Worm (Caenorhabditis elegans) whole organism, L1 larva: ENCODE data around the gene hda-1.

Experiments used
- C04F5.9 ChIP-seq: sonication (generic microtip); optimal IDR thresholded peaks from 2 replicates; lab custom pipeline; 2016; ENCODE audit warnings: missing genetic modification characterization, missing compliant biosample characterization
- F16B12.6 ChIP-seq: fragments of 150-350 bp; optimal IDR thresholded peaks from 2 replicates; lab custom pipeline; 2014; ENCODE audit warnings: missing biosample characterization, missing genetic modification characterization
- ceh-90 ChIP-seq: sonication (generic microtip); optimal IDR thresholded peaks from 2 replicates; lab custom pipeline; 2016; ENCODE audit warnings: missing genetic modification characterization, missing compliant biosample characterization
- dsc-1 ChIP-seq: sonication (generic microtip); optimal IDR thresholded peaks from 2 replicates; lab custom pipeline; 2016; ENCODE audit warnings: mild to moderate bottlenecking, missing genetic modification characterization, missing compliant biosample characterization
- efl-3 ChIP-seq: fragments of 200-800 bp; sonication (Bioruptor generic); optimal IDR thresholded peaks from 2 replicates; lab custom pipeline; 2018; ENCODE audit warnings: mild to moderate bottlenecking, missing genetic modification characterization, missing compliant biosample characterization
- egl-13 ChIP-seq: sonication (generic microtip); optimal IDR thresholded peaks from 2 replicates; lab custom pipeline; 2016; ENCODE audit warnings: missing genotype, missing genetic modification reagents, missing genetic modification characterization, missing compliant biosample characterization
- egl-27 ChIP-seq, 2 experiments: fragments of 150-350 bp in 1 of 2; sonication (generic microtip); optimal IDR thresholded peaks; 3 replicates each; lab custom pipeline; 2017 to 2018; ENCODE audit warnings: missing biosample characterization in 2 of 2, missing genetic modification characterization in 2 of 2, missing genetic modification reagents in 2 of 2
- elt-2 ChIP-seq: sonication (generic microtip); optimal IDR thresholded peaks from 2 replicates; lab custom pipeline; 2016; ENCODE audit warnings: missing genetic modification characterization, mild to moderate bottlenecking, inconsistent platforms, missing compliant biosample characterization, missing genetic modification reagents
- elt-3 ChIP-seq, 6 experiments: fragments of 150-350 bp in 1 of 6; sonication (generic microtip); optimal IDR thresholded peaks; 2 replicates each; lab custom pipeline; 2017 to 2018; ENCODE audit warnings: missing biosample characterization in 6 of 6, missing genetic modification characterization in 6 of 6, inconsistent platforms in 1 of 6
- ets-5 ChIP-seq: fragments of 200-800 bp; sonication (Bioruptor generic); IDR thresholded peaks from 2 replicates; pipeline ENCODE4 v1.3.6; 2022; ENCODE audit warnings: missing genetic modification characterization, missing compliant biosample characterization
- fkh-10 ChIP-seq: sonication (generic microtip); optimal IDR thresholded peaks from 2 replicates; lab custom pipeline; 2017; ENCODE audit warnings: missing biosample characterization, missing genetic modification reagents, missing genetic modification characterization
- fkh-4 ChIP-seq: sonication (generic microtip); optimal IDR thresholded peaks from 2 replicates; lab custom pipeline; 2016; ENCODE audit warnings: missing compliant biosample characterization, missing genetic modification characterization, borderline replicate concordance
- fkh-8 ChIP-seq: sonication (generic microtip); optimal IDR thresholded peaks from 2 replicates; lab custom pipeline; 2016; ENCODE audit warnings: mild to moderate bottlenecking, missing genetic modification characterization, missing compliant biosample characterization
- hlh-4 ChIP-seq: sonication (generic microtip); optimal IDR thresholded peaks from 2 replicates; lab custom pipeline; 2016; ENCODE audit warnings: mild to moderate bottlenecking, missing genetic modification characterization, missing compliant biosample characterization
- hpl-2 ChIP-seq: fragments of 150-350 bp; optimal IDR thresholded peaks from 2 replicates; lab custom pipeline; 2014; ENCODE audit warnings: missing biosample characterization, missing genetic modification reagents, missing genetic modification characterization
- lin-14 ChIP-seq: fragments of 200-800 bp; sonication (Bioruptor generic); optimal IDR thresholded peaks from 2 replicates; lab custom pipeline; 2018; ENCODE audit warnings: mild to moderate bottlenecking, missing genetic modification characterization, moderate library complexity, missing compliant biosample characterization
- lin-15B ChIP-seq: fragments of 150-350 bp; sonication (generic microtip); optimal IDR thresholded peaks from 3 replicates; lab custom pipeline; 2014; ENCODE audit warnings: missing biosample characterization, missing genetic modification characterization
- lir-3 ChIP-seq: sonication (generic microtip); optimal IDR thresholded peaks from 2 replicates; lab custom pipeline; 2016; ENCODE audit warnings: mild to moderate bottlenecking, missing genetic modification characterization, moderate library complexity, missing compliant biosample characterization; ENCODE audit not compliant: poor library complexity
- lsy-2 ChIP-seq, 2 experiments: fragments of 150-350 bp; optimal IDR thresholded peaks; 2 replicates each; lab custom pipeline; 2014; ENCODE audit warnings: missing biosample characterization in 2 of 2, missing genetic modification characterization in 2 of 2
- mdl-1 ChIP-seq, 2 experiments: fragments of 150-350 bp; optimal IDR thresholded peaks; 2 replicates each; lab custom pipeline; 2014 to 2017; ENCODE audit warnings: missing biosample characterization in 2 of 2, missing genetic modification characterization in 2 of 2, inconsistent platforms in 1 of 2
- mep-1 ChIP-seq: fragments of 150-350 bp; optimal IDR thresholded peaks from 2 replicates; lab custom pipeline; 2014; ENCODE audit warnings: missing biosample characterization, missing genetic modification characterization
- nhr-19 ChIP-seq: fragments of 200-800 bp; sonication (Bioruptor generic); conservative IDR thresholded peaks from 2 replicates; pipeline ENCODE4 v1.3.6; 2022; ENCODE audit warnings: missing genetic modification characterization, missing compliant biosample characterization
- nhr-20 ChIP-seq: sonication (generic microtip); optimal IDR thresholded peaks from 2 replicates; lab custom pipeline; 2016; ENCODE audit warnings: mild to moderate bottlenecking, missing genetic modification characterization, missing compliant biosample characterization
- nhr-237 ChIP-seq: fragments of 150-350 bp; optimal IDR thresholded peaks from 2 replicates; lab custom pipeline; 2014; ENCODE audit warnings: missing biosample characterization, missing genetic modification characterization
- nhr-28 ChIP-seq: fragments of 150-350 bp; optimal IDR thresholded peaks from 2 replicates; lab custom pipeline; 2014; ENCODE audit warnings: missing biosample characterization, missing genetic modification characterization
- nhr-76 ChIP-seq: sonication (generic microtip); optimal IDR thresholded peaks from 2 replicates; lab custom pipeline; 2017; ENCODE audit warnings: missing biosample characterization, missing genetic modification characterization
- nhr-77 ChIP-seq: fragments of 150-350 bp; optimal IDR thresholded peaks from 2 replicates; lab custom pipeline; 2014; ENCODE audit warnings: missing biosample characterization, missing genetic modification characterization
- nhr-84 ChIP-seq: sonication (generic microtip); optimal IDR thresholded peaks from 2 replicates; lab custom pipeline; 2017; ENCODE audit warnings: missing biosample characterization, missing genetic modification characterization
- nhr-85 ChIP-seq: sonication (generic microtip); peaks from one replicate; lab custom pipeline; 2016; ENCODE audit warnings: missing genetic modification characterization, inconsistent platforms, missing compliant biosample characterization
- nhr-90 ChIP-seq: sonication (generic microtip); optimal IDR thresholded peaks from 2 replicates; lab custom pipeline; 2016; ENCODE audit warnings: mild to moderate bottlenecking, missing genetic modification characterization, missing compliant biosample characterization; ENCODE audit not compliant: poor library complexity
- pqm-1 ChIP-seq: sonication (generic microtip); optimal IDR thresholded peaks from 3 replicates; lab custom pipeline; 2017; ENCODE audit warnings: missing biosample characterization, missing genetic modification characterization
- rnt-1 ChIP-seq: sonication (generic microtip); optimal IDR thresholded peaks from 2 replicates; lab custom pipeline; 2016; ENCODE audit warnings: mild to moderate bottlenecking, missing genetic modification characterization, moderate library complexity, missing compliant biosample characterization
- snpc-4 ChIP-seq: fragments of 150-350 bp; optimal IDR thresholded peaks from 2 replicates; lab custom pipeline; 2014; ENCODE audit warnings: missing biosample characterization, missing genetic modification characterization
- sptf-1 ChIP-seq: fragments of 150-350 bp; optimal IDR thresholded peaks from 2 replicates; lab custom pipeline; 2014; ENCODE audit warnings: missing biosample characterization, missing genetic modification characterization
- swsn-7 ChIP-seq: sonication (generic microtip); optimal IDR thresholded peaks from 2 replicates; lab custom pipeline; 2016; ENCODE audit warnings: missing genetic modification characterization, missing compliant biosample characterization
- unc-62 ChIP-seq: fragments of 150-350 bp; optimal IDR thresholded peaks from 2 replicates; lab custom pipeline; 2014; ENCODE audit warnings: missing biosample characterization, missing genetic modification reagents, missing genetic modification characterization
- unc-86 ChIP-seq: sonication (generic microtip); optimal IDR thresholded peaks from 2 replicates; lab custom pipeline; 2016; ENCODE audit warnings: missing genetic modification characterization, missing compliant biosample characterization
- vab-15 ChIP-seq: sonication (generic microtip); optimal IDR thresholded peaks from 2 replicates; lab custom pipeline; 2017; ENCODE audit warnings: missing genotype, mild to moderate bottlenecking, missing genetic modification characterization, missing compliant biosample characterization
- xbp-1 ChIP-seq: sonication (generic microtip); optimal IDR thresholded peaks from 2 replicates; lab custom pipeline; 2016; ENCODE audit warnings: missing genetic modification characterization, missing compliant biosample characterization
- zag-1 ChIP-seq: fragments of 150-350 bp; optimal IDR thresholded peaks from 2 replicates; lab custom pipeline; 2014; ENCODE audit warnings: missing biosample characterization, missing genetic modification characterization
- zip-4 ChIP-seq: fragments of 200-800 bp; sonication (Bioruptor generic); optimal IDR thresholded peaks from 2 replicates; lab custom pipeline; 2018; ENCODE audit warnings: mild to moderate bottlenecking, missing genetic modification characterization, moderate library complexity, missing compliant biosample characterization
- ztf-11 ChIP-seq, 2 experiments: sonication (generic microtip); optimal IDR thresholded peaks; 2 replicates each; lab custom pipeline; 2016 to 2017; ENCODE audit warnings: missing genetic modification characterization in 2 of 2, missing biosample characterization in 1 of 2, missing compliant biosample characterization in 1 of 2

The hda-1 gene

DNA sequence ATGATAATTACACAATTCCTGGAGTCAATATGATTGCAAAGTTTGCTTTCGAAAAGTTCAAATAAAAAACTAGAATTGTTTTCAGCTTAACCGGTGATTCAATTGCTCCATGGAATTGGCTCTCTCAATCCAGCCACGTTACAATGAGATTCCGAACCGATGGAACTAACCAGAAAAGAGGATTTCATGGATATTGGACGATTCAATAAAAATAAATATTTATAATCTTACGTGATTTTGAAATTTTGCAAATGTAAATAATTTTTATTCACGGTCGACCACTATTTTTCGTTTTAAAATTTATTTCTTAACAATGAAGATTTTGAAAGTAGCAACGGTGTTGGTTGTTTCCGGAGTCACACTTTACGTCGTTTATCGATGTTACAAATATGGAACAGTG is 43.2 kb upstream of the hda-1 start, which contains the start of gene R02D5.10:
TSS of gene R02D5.10 (plus strand) at position 301 of the 400 bp plus-strand sequence.
- TF ChIP-seq F16B12.6 (tag; lab: Kevin White, UChicago) = no peak
- TF ChIP-seq rnt-1 (tag; lab: Kevin White, UChicago) = no peak
- TF ChIP-seq efl-3 (GFP tag; lab: Kevin White, UChicago) = no peak
- no peak for TF ChIP-seq hlh-4 (tag; lab: Kevin White, UChicago)
- TF ChIP-seq fkh-4 (tag; lab: Kevin White, UChicago) = no peak
- no peak for TF ChIP-seq fkh-8 (tag; lab: Kevin White, UChicago)
- TF ChIP-seq xbp-1 (tag; lab: Kevin White, UChicago) = no peak
- no peak for TF ChIP-seq nhr-76 (tag; lab: Kevin White, UChicago)
- TF ChIP-seq dsc-1 (tag; lab: Kevin White, UChicago) = no peak
- TF ChIP-seq egl-13 (tag; lab: Kevin White, UChicago) = no peak
- TF ChIP-seq elt-3 (tag; optimal IDR thresholded peaks at IDR 0.05; lab: Kevin White, UChicago) = no peak
- TF ChIP-seq snpc-4 (tag; lab: Kevin White, UChicago) = no peak
- no peak for TF ChIP-seq nhr-90 (tag; lab: Kevin White, UChicago)
- no peak for TF ChIP-seq nhr-237 (tag; lab: Kevin White, UChicago)
- no peak for TF ChIP-seq lin-15B (tag; lab: Kevin White, UChicago)
- TF ChIP-seq unc-62 (GFP tag; lab: Kevin White, UChicago) = no peak
- TF ChIP-seq, all 84 proteins: peak for 0

DNA sequence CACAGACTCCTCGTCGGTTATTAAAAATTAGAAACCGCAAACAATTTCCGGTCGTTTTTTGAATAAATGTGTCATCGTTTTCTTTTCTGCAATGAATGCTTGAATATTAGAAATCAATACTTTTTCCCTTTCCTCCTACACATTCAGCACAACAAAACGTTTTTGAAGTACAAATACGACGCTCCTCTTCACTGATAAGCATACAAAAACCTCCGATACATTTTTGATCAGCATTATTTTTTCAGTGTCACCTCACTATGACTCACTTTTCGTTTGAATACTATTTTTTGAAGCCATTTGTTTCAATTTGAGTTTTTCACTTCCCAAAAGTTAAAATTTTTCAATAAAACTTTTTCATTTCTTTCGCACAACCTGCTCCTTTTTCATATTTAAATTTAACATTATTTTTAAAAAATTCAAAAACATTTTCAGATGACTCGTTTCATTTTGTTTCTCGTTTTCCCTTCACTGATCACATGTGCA is 42.4 kb upstream of the hda-1 start, which contains the start of gene R02D5.3:
TSS of gene R02D5.3 (plus strand) at position 433 of the 483 bp plus-strand sequence.
- TF ChIP-seq unc-86 (tag; lab: Kevin White, UChicago) (no peak), elt-2 (tag; lab: Kevin White, UChicago) (peak; percentile 34), fkh-10 (GFP tag; lab: Kevin White, UChicago) (no peak)

DNA sequence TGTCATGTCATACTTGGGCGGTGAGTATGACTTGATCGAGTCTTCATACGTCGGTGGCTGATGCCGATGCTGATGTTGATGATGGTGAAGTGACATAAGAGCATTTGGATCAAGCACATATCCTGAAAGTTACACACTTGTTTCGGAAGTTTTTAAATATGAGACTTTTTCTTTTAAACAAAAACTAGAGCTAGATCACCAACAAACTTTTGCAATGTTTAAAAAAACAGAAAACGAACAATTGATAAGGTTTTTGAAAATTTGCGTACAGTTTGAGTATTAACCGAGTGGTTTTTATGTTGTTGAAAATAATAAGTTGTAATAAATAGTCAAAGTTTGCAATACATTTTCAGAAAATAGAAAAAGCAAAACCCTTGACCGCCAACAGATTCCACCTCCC is 40.6 kb upstream of the hda-1 start, which contains the start of gene R02D5.4:
TSS of gene R02D5.4 (minus strand) at position 101 of the 400 bp plus-strand sequence.
- TF ChIP-seq zip-4 (GFP tag; lab: Kevin White, UChicago) = no peak
- no peak for TF ChIP-seq egl-27 (tag; optimal IDR thresholded peaks at IDR 0.05; lab: Kevin White, UChicago)
- no peak for TF ChIP-seq nhr-19
- no peak for TF ChIP-seq vab-15 (tag; lab: Kevin White, UChicago)
- TF ChIP-seq hlh-4 (tag; lab: Kevin White, UChicago) = no peak
- TF ChIP-seq mdl-1 (tag; optimal IDR thresholded peaks at IDR 0.05; lab: Kevin White, UChicago) = no peak
- TF ChIP-seq pqm-1 (tag; lab: Kevin White, UChicago) = no peak
- TF ChIP-seq mep-1 (tag; lab: Kevin White, UChicago) = no peak
- TF ChIP-seq ceh-90 (tag; lab: Kevin White, UChicago) = no peak
- no peak for TF ChIP-seq swsn-7 (tag; lab: Kevin White, UChicago)

DNA sequence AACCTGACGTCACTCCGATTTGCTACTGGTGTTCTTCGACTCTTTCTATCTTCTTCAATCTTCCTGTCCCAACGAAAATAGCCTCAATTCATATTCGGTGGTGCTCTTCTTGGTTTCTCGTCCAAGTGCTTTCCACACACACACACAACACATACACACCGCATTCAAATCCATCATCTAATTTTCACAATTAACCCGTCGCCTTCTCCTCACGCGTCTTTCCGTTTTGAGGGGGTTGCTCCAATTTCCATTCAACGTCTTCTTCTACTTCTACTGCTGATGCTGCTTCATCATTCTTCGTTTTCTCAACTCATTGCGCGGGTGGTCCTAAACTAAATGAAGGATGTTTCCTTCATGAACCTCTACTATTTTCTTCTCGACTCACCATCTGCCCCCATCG is 34.1 kb upstream of the hda-1 start:
- TF ChIP-seq lsy-2 (tag; optimal IDR thresholded peaks at IDR 0.05; lab: Kevin White, UChicago) (no peak), C04F5.9 (no peak), lin-14 (GFP tag; lab: Kevin White, UChicago) (peak; percentile 25)

DNA sequence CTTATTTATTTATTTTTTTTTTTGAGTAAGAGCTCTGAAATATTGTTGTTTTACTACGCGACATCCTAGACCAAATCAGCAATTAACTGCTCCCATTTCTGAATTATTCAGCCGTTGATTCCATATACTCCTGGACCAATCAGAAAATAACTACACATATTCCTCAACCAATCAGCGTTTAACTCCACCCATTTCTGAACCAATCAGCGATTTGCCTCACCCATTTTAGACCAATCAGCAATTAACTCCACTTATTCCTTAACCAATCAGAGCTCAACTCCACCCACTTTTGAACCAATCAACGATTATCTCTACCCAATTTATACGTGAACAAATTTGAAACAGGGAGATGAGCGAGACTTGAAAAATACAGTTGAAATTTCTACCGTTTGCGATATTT is 31.5 kb upstream of the hda-1 start:
- TF ChIP-seq xbp-1 (tag; lab: Kevin White, UChicago) = no peak
- no peak for TF ChIP-seq unc-62 (GFP tag; lab: Kevin White, UChicago)
- TF ChIP-seq nhr-28 (tag; lab: Kevin White, UChicago) = no peak
- no peak for TF ChIP-seq hpl-2 (GFP tag; lab: Kevin White, UChicago)
- TF ChIP-seq nhr-20 (tag; lab: Kevin White, UChicago) = no peak
- no peak for TF ChIP-seq elt-3 (tag; optimal IDR thresholded peaks at IDR 0.05; lab: Kevin White, UChicago)
- no peak for TF ChIP-seq F16B12.6 (tag; lab: Kevin White, UChicago)
- TF ChIP-seq nhr-84 (tag; lab: Kevin White, UChicago) = no peak
- TF ChIP-seq ets-5 (GFP tag; lab: Robert Waterston, UW) = no peak
- TF ChIP-seq zag-1 (tag; lab: Kevin White, UChicago) = no peak
- TF ChIP-seq nhr-77 (tag; lab: Kevin White, UChicago) = no peak
- no peak for TF ChIP-seq ztf-11 (tag; optimal IDR thresholded peaks at IDR 0.05; lab: Kevin White, UChicago)
- TF ChIP-seq nhr-85 (tag; lab: Kevin White, UChicago) = no peak
- no peak for TF ChIP-seq swsn-7 (tag; lab: Kevin White, UChicago)
- TF ChIP-seq sptf-1 (tag; lab: Kevin White, UChicago) = no peak
- TF ChIP-seq lir-3 (tag; lab: Kevin White, UChicago) = no peak
